Worm (Caenorhabditis elegans): ENCODE results near the gene srj-33.

DNA sequence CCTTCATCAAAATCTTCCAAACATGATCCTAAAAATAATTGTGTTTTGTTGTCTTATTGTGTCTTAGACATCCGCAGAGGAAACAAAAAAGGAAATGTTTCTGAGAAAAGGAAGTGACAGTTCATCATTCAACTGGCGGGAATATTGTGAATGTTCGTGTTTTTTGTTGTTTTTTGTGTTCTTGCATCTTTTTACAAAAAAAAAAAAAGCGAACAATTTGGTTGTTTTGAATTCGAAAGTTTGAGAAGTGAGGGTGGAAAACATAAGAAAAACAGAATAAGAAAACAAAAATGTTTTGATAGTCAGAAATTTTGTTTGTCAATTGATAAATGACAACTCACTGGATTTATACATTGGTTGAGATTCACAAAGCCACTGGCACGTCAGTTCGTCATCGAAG lies 27.7 kb downstream of the srj-33 start:
- TF ChIP-seq flt-1 (GFP tag; IDR thresholded peaks at IDR 0.05) = no peak
- TF ChIP-seq ztf-29 (GFP tag; IDR thresholded peaks at IDR 0.05) = no peak
- TF ChIP-seq klf-2 (GFP tag; conservative IDR thresholded peaks at IDR 0.05) = no peak
- no peak for TF ChIP-seq T22C8.4 (GFP tag; IDR thresholded peaks at IDR 0.05)
- TF ChIP-seq ref-1 (GFP tag; conservative IDR thresholded peaks at IDR 0.05) = no peak
- TF ChIP-seq cog-1 (tag; optimal IDR thresholded peaks at IDR 0.05) = no peak
